Worm (Caenorhabditis elegans) whole organism, young adult: Measurements from ENCODE around the gene F22F1.2.
"Not testable (repeated sequence)": the region's sequence is repeated elsewhere in the genome, so short reads cannot be mapped to it uniquely, and the experiment has no call there.

Experiments used
- B0261.1 ChIP-seq: sonication (generic microtip); optimal IDR thresholded peaks from 2 replicates; lab custom pipeline; 2016; ENCODE audit warnings: mild to moderate bottlenecking, missing genetic modification characterization, moderate library complexity, missing compliant biosample characterization
- C06A6.2 ChIP-seq: fragments of 200-800 bp; sonication (Bioruptor generic); conservative IDR thresholded peaks from 2 replicates; pipeline ENCODE4 v1.3.6; 2022; ENCODE audit warnings: missing genetic modification characterization, missing compliant biosample characterization
- D2030.7 ChIP-seq: fragments of 200-800 bp; sonication (Bioruptor generic); IDR thresholded peaks from 2 replicates; pipeline ENCODE4 v1.3.6; 2022; ENCODE audit warnings: missing genetic modification reagents, missing genetic modification characterization, missing compliant biosample characterization
- F10E7.11 ChIP-seq: sonication (generic microtip); optimal IDR thresholded peaks from 2 replicates; lab custom pipeline; 2017; ENCODE audit warnings: mild to moderate bottlenecking, missing genetic modification characterization, moderate library complexity, missing compliant biosample characterization
- F23B12.7 ChIP-seq: sonication (generic microtip); optimal IDR thresholded peaks from 2 replicates; lab custom pipeline; 2017; ENCODE audit warnings: missing genetic modification characterization, mild to moderate bottlenecking, missing compliant biosample characterization, antibody characterized with exemption, moderate library complexity; ENCODE audit not compliant: insufficient read depth
- F33H1.4 ChIP-seq: fragments of 200-800 bp; sonication (Bioruptor generic); IDR thresholded peaks from 2 replicates; pipeline ENCODE4 v1.3.6; 2022; ENCODE audit warnings: missing genetic modification reagents, missing genetic modification characterization, missing compliant biosample characterization
- F57A8.1 ChIP-seq: fragments of 200-800 bp; sonication (Bioruptor generic); optimal IDR thresholded peaks from 2 replicates; lab custom pipeline; 2018; ENCODE audit warnings: mild to moderate bottlenecking, missing genetic modification characterization, moderate library complexity, missing compliant biosample characterization
- Y56A3A.18 ChIP-seq: fragments of 200-800 bp; sonication (Bioruptor generic); IDR thresholded peaks from 2 replicates; pipeline ENCODE4 v1.3.6; 2022; ENCODE audit warnings: missing genetic modification reagents, missing genetic modification characterization, missing compliant biosample characterization
- Y67H2A.10 ChIP-seq: fragments of 200-800 bp; sonication (Bioruptor generic); conservative IDR thresholded peaks from 2 replicates; pipeline ENCODE4 v1.3.6; 2022; ENCODE audit warnings: missing genetic modification reagents, missing genetic modification characterization, missing compliant biosample characterization
- athp-1 ChIP-seq: sonication (generic microtip); optimal IDR thresholded peaks from 2 replicates; lab custom pipeline; 2017; ENCODE audit warnings: mild to moderate bottlenecking, missing genetic modification characterization, missing compliant biosample characterization
- bed-1 ChIP-seq: fragments of 200-800 bp; sonication (Bioruptor generic); IDR thresholded peaks from 2 replicates; pipeline ENCODE4 v1.3.6; 2022; ENCODE audit warnings: missing genetic modification reagents, missing genetic modification characterization, missing compliant biosample characterization
- cebp-2 ChIP-seq: fragments of 200-800 bp; sonication (Bioruptor generic); IDR thresholded peaks from 2 replicates; pipeline ENCODE4 v1.3.6; 2022; ENCODE audit warnings: missing genetic modification characterization, missing compliant biosample characterization
- ceh-58 ChIP-seq: fragments of 200-800 bp; sonication (Bioruptor generic); IDR thresholded peaks from 2 replicates; pipeline ENCODE4 v1.3.6; 2022; ENCODE audit warnings: missing genetic modification characterization, missing compliant biosample characterization
- die-1 ChIP-seq: sonication (generic microtip); optimal IDR thresholded peaks from 2 replicates; lab custom pipeline; 2016; ENCODE audit warnings: missing genotype, mild to moderate bottlenecking, missing genetic modification characterization, missing compliant biosample characterization
- dox-1 ChIP-seq: fragments of 200-800 bp; sonication (Bioruptor generic); IDR thresholded peaks from 2 replicates; pipeline ENCODE4 v1.3.6; 2022; ENCODE audit warnings: missing genetic modification reagents, missing genetic modification characterization, missing compliant biosample characterization
- egl-18 ChIP-seq: fragments of 200-800 bp; sonication (Bioruptor generic); IDR thresholded peaks from 2 replicates; pipeline ENCODE4 v1.3.6; 2022; ENCODE audit warnings: missing genetic modification reagents, missing genetic modification characterization, missing compliant biosample characterization
- ekl-4 ChIP-seq: fragments of 200-800 bp; sonication (Bioruptor generic); IDR thresholded peaks from 2 replicates; pipeline ENCODE4 v1.3.6; 2022; ENCODE audit warnings: missing genetic modification reagents, missing genetic modification characterization, missing compliant biosample characterization
- him-1 ChIP-seq: sonication (generic microtip); optimal IDR thresholded peaks from 2 replicates; lab custom pipeline; 2016; ENCODE audit warnings: missing genotype, missing genetic modification reagents, missing genetic modification characterization, missing compliant biosample characterization
- hmg-1.2 ChIP-seq: fragments of 200-800 bp; sonication (Bioruptor generic); IDR thresholded peaks from 2 replicates; pipeline ENCODE4 v1.3.6; 2022; ENCODE audit warnings: missing genetic modification reagents, missing genetic modification characterization, missing compliant biosample characterization
- hsf-1 ChIP-seq: fragments of 200-800 bp; sonication (Bioruptor generic); IDR thresholded peaks from 2 replicates; pipeline ENCODE4 v1.3.6; 2022; ENCODE audit warnings: missing genetic modification reagents, missing genetic modification characterization, missing compliant biosample characterization
- let-607 ChIP-seq, 2 experiments: fragments of 200-800 bp in 1 of 2; sonication (Bioruptor generic) in 1 of 2; sonication (generic microtip) in 1 of 2; optimal IDR thresholded peaks; 2 replicates each; lab custom pipeline; 2016 to 2018; ENCODE audit warnings: mild to moderate bottlenecking in 2 of 2, missing compliant biosample characterization in 2 of 2, missing genetic modification characterization in 2 of 2, moderate library complexity in 2 of 2, missing genotype in 1 of 2
- lin-26 ChIP-seq: fragments of 200-800 bp; sonication (Bioruptor generic); IDR thresholded peaks from 2 replicates; pipeline ENCODE4 v1.3.6; 2022; ENCODE audit warnings: missing genetic modification reagents, missing genetic modification characterization, missing compliant biosample characterization
- madf-6 ChIP-seq: fragments of 200-800 bp; sonication (Bioruptor generic); IDR thresholded peaks from 2 replicates; pipeline ENCODE4 v1.3.6; 2022; ENCODE audit warnings: missing genetic modification reagents, missing genetic modification characterization, missing compliant biosample characterization
- madf-8 ChIP-seq: fragments of 200-800 bp; sonication (Bioruptor generic); conservative IDR thresholded peaks from 2 replicates; pipeline ENCODE4 v1.3.6; 2022; ENCODE audit warnings: missing genetic modification reagents, missing genetic modification characterization, missing compliant biosample characterization
- mes-4 ChIP-seq: sonication (generic microtip); optimal IDR thresholded peaks from 2 replicates; lab custom pipeline; 2016; ENCODE audit warnings: missing genotype, missing genetic modification characterization, missing compliant biosample characterization
- mxl-1 ChIP-seq: sonication (generic microtip); optimal IDR thresholded peaks from 2 replicates; lab custom pipeline; 2016; ENCODE audit warnings: missing genetic modification characterization, missing compliant biosample characterization
- nhr-80 ChIP-seq: sonication (generic microtip); optimal IDR thresholded peaks from 2 replicates; lab custom pipeline; 2016; ENCODE audit warnings: missing genetic modification characterization, missing compliant biosample characterization
- nhr-90 ChIP-seq: sonication (generic microtip); optimal IDR thresholded peaks from 2 replicates; lab custom pipeline; 2016; ENCODE audit warnings: missing genotype, mild to moderate bottlenecking, missing genetic modification characterization, missing compliant biosample characterization
- pbrm-1 ChIP-seq: fragments of 200-800 bp; sonication (Bioruptor generic); IDR thresholded peaks from 2 replicates; pipeline ENCODE4 v1.3.6; 2022; ENCODE audit warnings: missing genetic modification reagents, missing genetic modification characterization, missing compliant biosample characterization
- rcor-1 ChIP-seq: fragments of 200-800 bp; sonication (Bioruptor generic); IDR thresholded peaks from 2 replicates; pipeline ENCODE4 v1.3.6; 2022; ENCODE audit warnings: missing genetic modification reagents, missing genetic modification characterization, missing compliant biosample characterization
- rec-8 ChIP-seq, 2 experiments: sonication (generic microtip); optimal IDR thresholded peaks; 2 replicates each; lab custom pipeline; 2016; ENCODE audit warnings: mild to moderate bottlenecking in 2 of 2, missing genetic modification characterization in 2 of 2, missing genetic modification reagents in 2 of 2, missing genotype in 2 of 2, missing biosample characterization in 1 of 2, missing compliant biosample characterization in 1 of 2, moderate library complexity in 1 of 2
- repo-1 ChIP-seq: sonication (generic microtip); optimal IDR thresholded peaks from 2 replicates; lab custom pipeline; 2017; ENCODE audit warnings: mild to moderate bottlenecking, missing genetic modification characterization, missing compliant biosample characterization
- rpc-1 ChIP-seq, 2 experiments: fragments of 150-350 bp in 1 of 2; sonication (generic microtip) in 1 of 2; optimal IDR thresholded peaks; 2 replicates each; lab custom pipeline; 2014 to 2018; ENCODE audit warnings: missing biosample characterization in 1 of 2, missing genetic modification characterization in 1 of 2, missing genetic modification reagents in 1 of 2, missing genotype in 1 of 2
- snpc-4 ChIP-seq, 5 experiments: fragments of 150-350 bp in 1 of 5; sonication (generic microtip) in 4 of 5; optimal IDR thresholded peaks; 2 replicates each; lab custom pipeline; 2014 to 2018; ENCODE audit warnings: missing genetic modification characterization in 5 of 5, missing biosample characterization in 3 of 5, antibody characterized with exemption in 2 of 5, mild to moderate bottlenecking in 2 of 5, missing compliant biosample characterization in 2 of 5, missing genotype in 2 of 5, moderate library complexity in 2 of 5, missing genetic modification reagents in 1 of 5
- somi-1 ChIP-seq: fragments of 200-800 bp; sonication (Bioruptor generic); optimal IDR thresholded peaks from 2 replicates; lab custom pipeline; 2018; ENCODE audit warnings: mild to moderate bottlenecking, missing genetic modification characterization, missing compliant biosample characterization
- sptf-2 ChIP-seq: fragments of 200-800 bp; sonication (Bioruptor generic); optimal IDR thresholded peaks from 2 replicates; lab custom pipeline; 2018; ENCODE audit warnings: mild to moderate bottlenecking, missing genetic modification characterization, missing compliant biosample characterization
- tbp1 ChIP-seq: fragments of 200-800 bp; sonication (Bioruptor generic); optimal IDR thresholded peaks from 2 replicates; lab custom pipeline; 2018; ENCODE audit warnings: mild to moderate bottlenecking, missing genetic modification characterization, missing compliant biosample characterization
- tbx-9 ChIP-seq: sonication (generic microtip); optimal IDR thresholded peaks from 2 replicates; lab custom pipeline; 2016; ENCODE audit warnings: borderline replicate concordance, missing genetic modification characterization, inconsistent platforms, missing compliant biosample characterization
- xnd-1 ChIP-seq: sonication (generic microtip); optimal IDR thresholded peaks from 2 replicates; lab custom pipeline; 2016; ENCODE audit warnings: missing genotype, missing genetic modification reagents, missing genetic modification characterization, missing compliant biosample characterization
- zfh-2 ChIP-seq: fragments of 200-800 bp; sonication (Bioruptor generic); conservative IDR thresholded peaks from 2 replicates; pipeline ENCODE4 v1.3.6; 2022; ENCODE audit warnings: missing genetic modification reagents, missing genetic modification characterization, missing compliant biosample characterization
- ztf-18 ChIP-seq: sonication (generic microtip); optimal IDR thresholded peaks from 2 replicates; lab custom pipeline; 2016; ENCODE audit warnings: missing genotype, mild to moderate bottlenecking, missing genetic modification characterization, missing compliant biosample characterization
- ztf-22 ChIP-seq: fragments of 200-800 bp; sonication (Bioruptor generic); optimal IDR thresholded peaks from 2 replicates; lab custom pipeline; 2018; ENCODE audit warnings: mild to moderate bottlenecking, missing genetic modification characterization, moderate library complexity, missing compliant biosample characterization
- ztf-6 ChIP-seq: fragments of 200-800 bp; sonication (Bioruptor generic); IDR thresholded peaks from 2 replicates; pipeline ENCODE4 v1.3.6; 2022; ENCODE audit warnings: missing genetic modification reagents, missing genetic modification characterization, missing compliant biosample characterization

F22F1.2 gene

ce11 chrX:8152560-8153043 lies 2.1 kb upstream of the F22F1.2 start:
- TF ChIP-seq snpc-4 (GFP tag; optimal IDR thresholded peaks at IDR 0.05; lab: Kevin White, UChicago): not testable (repeated sequence)
- TF ChIP-seq snpc-4 (tag; optimal IDR thresholded peaks at IDR 0.05; lab: Kevin White, UChicago) (peak in 2 of 4 experiments; percentile 4 to 54), mxl-1 (tag; lab: Kevin White, UChicago) (peak; percentile 16), tbp1 (GFP tag; lab: Kevin White, UChicago) (peak; percentile 83), lin-26 (GFP tag; lab: Robert Waterston, UW) (peak; percentile 84), ceh-58 (GFP tag; lab: Robert Waterston, UW) (0 out of 2 replicates have a peak, but pooled peaks have one; percentile 64), mes-4 (tag; lab: Kevin White, UChicago) (peak; percentile 33), let-607 (tag; optimal IDR thresholded peaks at IDR 0.05; lab: Kevin White, UChicago) (peak in 1 of 2 experiments; percentile 1), ztf-18 (tag; lab: Kevin White, UChicago) (peak; percentile 34), athp-1 (tag; lab: Kevin White, UChicago) (peak; percentile 6), rpc-1 (optimal IDR thresholded peaks at IDR 0.05; lab: Kevin White, UChicago) (peak; percentile 54), rpc-1 (tag; optimal IDR thresholded peaks at IDR 0.05; lab: Kevin White, UChicago) (peak; percentile 83), repo-1 (tag; lab: Kevin White, UChicago) (peak; percentile 33), B0261.1 (tag; lab: Kevin White, UChicago) (peak; percentile 86), pbrm-1 (GFP tag; lab: Robert Waterston, UW) (peak; percentile 56), ekl-4 (0 out of 2 replicates have a peak, but pooled peaks have one; percentile 9), D2030.7 (peak; percentile 84), cebp-2 (GFP tag; lab: Robert Waterston, UW) (peak; percentile 26; the same call in 1 of the 2 replicates), somi-1 (peak; percentile 6), rcor-1 (GFP tag; lab: Robert Waterston, UW) (0 out of 2 replicates have a peak, but pooled peaks have one; percentile 22), die-1 (peak; percentile 43), bed-1 (GFP tag; lab: Robert Waterston, UW) (0 out of 2 replicates have a peak, but pooled peaks have one; percentile 24), madf-6 (GFP tag; lab: Robert Waterston, UW) (peak; percentile 18; the same call in 1 of the 2 replicates), rec-8 (tag; optimal IDR thresholded peaks at IDR 0.05; lab: Kevin White, UChicago) (peak; percentile 12 to 13), hmg-1.2 (GFP tag; lab: Robert Waterston, UW) (peak; percentile 48), dox-1 (GFP tag; lab: Robert Waterston, UW) (peak; percentile 59)

DNA sequence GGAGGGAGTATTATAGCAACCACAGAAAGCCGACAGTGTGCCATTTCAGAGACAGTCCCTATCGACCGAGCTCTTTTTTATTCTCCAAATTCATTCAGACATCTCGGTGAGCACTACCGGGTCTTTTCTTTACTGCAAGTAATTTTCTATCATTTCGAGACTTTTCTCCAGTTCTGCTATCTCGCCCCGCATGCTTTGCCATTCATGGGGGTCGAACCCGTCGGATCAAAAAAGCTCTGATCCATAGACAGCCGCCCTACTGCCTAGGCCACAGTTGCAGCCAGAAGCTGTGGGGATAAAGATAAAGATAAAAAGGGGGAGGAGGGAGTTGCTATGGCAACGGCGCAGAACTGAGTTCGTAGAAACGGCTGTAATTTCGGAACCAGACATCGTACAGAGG lies 888 bp upstream of the F22F1.2 start:
- TF ChIP-seq nhr-90 (no peak), C06A6.2 (GFP tag; lab: Robert Waterston, UW) (no peak), hsf-1 (no peak), nhr-80 (no peak), F57A8.1 (GFP tag; lab: Kevin White, UChicago) (no peak), xnd-1 (tag; lab: Kevin White, UChicago) (no peak), zfh-2 (0 out of 2 replicates have a peak, but pooled peaks have one; percentile 27), F10E7.11 (tag; lab: Kevin White, UChicago) (no peak), Y67H2A.10 (no peak), lin-26 (GFP tag; lab: Robert Waterston, UW) (peak; percentile 66; the same call in 1 of the 2 replicates), ceh-58 (GFP tag; lab: Robert Waterston, UW) (no peak), him-1 (tag; lab: Kevin White, UChicago) (peak; percentile 64), ztf-6 (GFP tag; lab: Robert Waterston, UW) (no peak), madf-8 (no peak), tbp1 (GFP tag; lab: Kevin White, UChicago) (peak; percentile 85), sptf-2 (GFP tag; lab: Kevin White, UChicago) (no peak), dox-1 (GFP tag; lab: Robert Waterston, UW) (peak; percentile 50; the same call in 1 of the 2 replicates), Y56A3A.18 (GFP tag; lab: Robert Waterston, UW) (0 out of 2 replicates have a peak, but pooled peaks have one; percentile 37), die-1 (peak; percentile 25), somi-1 (no peak), hmg-1.2 (GFP tag; lab: Robert Waterston, UW) (peak; percentile 39), F33H1.4 (GFP tag; lab: Robert Waterston, UW) (no peak), tbx-9 (tag; lab: Kevin White, UChicago) (no peak), ztf-22 (GFP tag; lab: Kevin White, UChicago) (no peak), egl-18 (GFP tag; lab: Robert Waterston, UW) (no peak), cebp-2 (GFP tag; lab: Robert Waterston, UW) (no peak), ztf-18 (tag; lab: Kevin White, UChicago) (peak; percentile 36), snpc-4 (GFP tag; optimal IDR thresholded peaks at IDR 0.05; lab: Kevin White, UChicago) (no peak), snpc-4 (tag; optimal IDR thresholded peaks at IDR 0.05; lab: Kevin White, UChicago) (peak in 1 of 4 experiments; percentile 53), F23B12.7 (tag; lab: Kevin White, UChicago) (no peak), D2030.7 (peak; percentile 67)
